Worm (Caenorhabditis elegans) whole organism, L2 larva: ENCODE measurements around the gene F26A1.7.

ENCODE experiments used
- C34F6.9 ChIP-seq: fragments of 150-350 bp; optimal IDR thresholded peaks from 2 replicates; lab custom pipeline; 2014; ENCODE audit warnings: missing biosample characterization, missing genetic modification characterization
- R02D3.7 ChIP-seq: fragments of 150-350 bp; optimal IDR thresholded peaks from 2 replicates; lab custom pipeline; 2014; ENCODE audit warnings: missing biosample characterization, missing genetic modification characterization
- ama-1 ChIP-seq: fragments of 150-350 bp; optimal IDR thresholded peaks from 2 replicates; lab custom pipeline; 2018; ENCODE audit warnings: inconsistent platforms
- ceh-82 ChIP-seq: fragments of 150-350 bp; optimal IDR thresholded peaks from 2 replicates; lab custom pipeline; 2014; ENCODE audit warnings: missing biosample characterization, missing genetic modification characterization
- dmd-4 ChIP-seq: sonication (generic microtip); optimal IDR thresholded peaks from 2 replicates; lab custom pipeline; 2017; ENCODE audit warnings: missing biosample characterization, missing genetic modification characterization
- fos-1 ChIP-seq: fragments of 150-350 bp; optimal IDR thresholded peaks from 2 replicates; lab custom pipeline; 2014; ENCODE audit warnings: missing biosample characterization, missing genetic modification characterization
- nhr-10 ChIP-seq: sonication (generic microtip); optimal IDR thresholded peaks from 2 replicates; lab custom pipeline; 2017; ENCODE audit warnings: missing biosample characterization, missing genetic modification characterization
- nhr-12 ChIP-seq: fragments of 150-350 bp; optimal IDR thresholded peaks from 2 replicates; lab custom pipeline; 2014; ENCODE audit warnings: missing biosample characterization, missing genetic modification characterization
- nhr-23 ChIP-seq: fragments of 150-350 bp; optimal IDR thresholded peaks from 2 replicates; lab custom pipeline; 2014; ENCODE audit warnings: missing biosample characterization, missing genetic modification reagents, missing genetic modification characterization
- peb-1 ChIP-seq: fragments of 150-350 bp; optimal IDR thresholded peaks from 2 replicates; lab custom pipeline; 2014; ENCODE audit warnings: missing biosample characterization, missing genetic modification characterization
- snpc-4 ChIP-seq: fragments of 150-350 bp; optimal IDR thresholded peaks from 2 replicates; lab custom pipeline; 2014; ENCODE audit warnings: missing biosample characterization, missing genetic modification characterization
- unc-39 ChIP-seq: fragments of 150-350 bp; optimal IDR thresholded peaks from 2 replicates; lab custom pipeline; 2014; ENCODE audit warnings: missing biosample characterization, missing genetic modification characterization
- unc-62 ChIP-seq: fragments of 150-350 bp; optimal IDR thresholded peaks from 2 replicates; lab custom pipeline; 2014; ENCODE audit warnings: missing biosample characterization, missing genetic modification reagents, missing genetic modification characterization
- ztf-11 ChIP-seq: sonication (generic microtip); optimal IDR thresholded peaks from 2 replicates; lab custom pipeline; 2017; ENCODE audit warnings: missing biosample characterization, missing genetic modification characterization

DNA sequence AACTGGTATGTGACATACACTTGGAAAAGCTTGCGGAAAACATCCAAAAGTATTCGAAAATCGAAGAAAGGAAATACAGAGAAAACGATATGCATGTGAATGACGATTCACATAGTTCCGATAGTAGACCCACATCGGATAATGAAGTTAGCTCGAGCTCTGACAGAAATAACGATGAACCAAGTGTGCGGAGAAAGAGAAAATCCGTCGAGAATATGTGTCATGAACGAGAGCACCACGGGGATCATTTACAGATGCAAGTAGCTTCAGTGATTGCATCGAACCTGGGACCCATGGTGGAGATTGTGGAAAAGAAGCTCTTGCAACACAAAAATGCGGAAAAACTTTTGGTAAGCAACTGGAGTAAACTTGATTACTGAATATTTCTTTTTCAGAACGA is 37.2 kb upstream of the F26A1.7 start:
- TF ChIP-seq C34F6.9 (tag; lab: Kevin White, UChicago) (no peak), ceh-82 (tag; lab: Kevin White, UChicago) (no peak), nhr-12 (tag; lab: Kevin White, UChicago) (no peak), nhr-23 (tag; lab: Kevin White, UChicago) (no peak), snpc-4 (tag; lab: Kevin White, UChicago) (no peak), R02D3.7 (no peak), nhr-10 (tag; lab: Kevin White, UChicago) (no peak), dmd-4 (tag; lab: Kevin White, UChicago) (no peak), unc-39 (tag; lab: Kevin White, UChicago) (no peak), peb-1 (tag; lab: Kevin White, UChicago) (no peak), ama-1 (no peak), unc-62 (GFP tag; lab: Kevin White, UChicago) (no peak), fos-1 (tag; lab: Kevin White, UChicago) (no peak), ztf-11 (no peak)
